Worm (Caenorhabditis elegans) whole organism, L2 larva: ENCODE data around the gene fbxb-1.

Source experiments
- R02D3.7 ChIP-seq: fragments of 150-350 bp; optimal IDR thresholded peaks from 2 replicates; lab custom pipeline; 2014; ENCODE audit warnings: missing biosample characterization, missing genetic modification characterization
- nhr-12 ChIP-seq: fragments of 150-350 bp; optimal IDR thresholded peaks from 2 replicates; lab custom pipeline; 2014; ENCODE audit warnings: missing biosample characterization, missing genetic modification characterization
- nhr-237 ChIP-seq: fragments of 150-350 bp; optimal IDR thresholded peaks from 2 replicates; lab custom pipeline; 2014; ENCODE audit warnings: missing biosample characterization, missing genetic modification characterization
- nhr-25 ChIP-seq: fragments of 150-350 bp; sonication (generic microtip); optimal IDR thresholded peaks from 3 replicates; lab custom pipeline; 2014; ENCODE audit warnings: missing biosample characterization, missing genetic modification characterization
- skn-1 ChIP-seq: sonication (generic microtip); optimal IDR thresholded peaks from 2 replicates; lab custom pipeline; 2017; ENCODE audit warnings: missing biosample characterization, missing genetic modification characterization
- unc-62 ChIP-seq: fragments of 150-350 bp; optimal IDR thresholded peaks from 2 replicates; lab custom pipeline; 2014; ENCODE audit warnings: missing biosample characterization, missing genetic modification reagents, missing genetic modification characterization
- ztf-11 ChIP-seq: sonication (generic microtip); optimal IDR thresholded peaks from 2 replicates; lab custom pipeline; 2017; ENCODE audit warnings: missing biosample characterization, missing genetic modification characterization

ce11 chrV:19259403-19259802 is 19.2 kb downstream of the fbxb-1 start:
- TF ChIP-seq unc-62 (GFP tag; lab: Kevin White, UChicago) (no peak), nhr-237 (tag; lab: Kevin White, UChicago) (no peak), skn-1 (tag; lab: Kevin White, UChicago) (no peak), nhr-25 (tag; lab: Kevin White, UChicago) (no peak), ztf-11 (tag; lab: Kevin White, UChicago) (no peak), R02D3.7 (tag; lab: Kevin White, UChicago) (no peak), nhr-12 (tag; lab: Kevin White, UChicago) (no peak)
